Worm (Caenorhabditis elegans): ENCODE measurements around the gene C37C3.10.

ce11 chrV:7891230-7891629, 28.4 kb upstream of the C37C3.10 start, which contains the start of gene F40A3.1:
- no peak for TF ChIP-seq scrt-1 (GFP tag; IDR thresholded peaks at IDR 0.05)
- no peak for TF ChIP-seq tbx-11 (GFP tag; IDR thresholded peaks at IDR 0.05)
- TF ChIP-seq tbx-37 (GFP tag; conservative IDR thresholded peaks at IDR 0.05), result no peak
- no peak for TF ChIP-seq ceh-36 (tag; optimal IDR thresholded peaks at IDR 0.05)
- TF ChIP-seq ets-7 (tag; optimal IDR thresholded peaks at IDR 0.05), result no peak
- no peak for TF ChIP-seq ama-1 (optimal IDR thresholded peaks at IDR 0.05)
- no peak for TF ChIP-seq flt-1 (GFP tag; IDR thresholded peaks at IDR 0.05)
- no peak for TF ChIP-seq sea-1 (GFP tag; conservative IDR thresholded peaks at IDR 0.05)
- TF ChIP-seq tra-4 (tag; optimal IDR thresholded peaks at IDR 0.05), result no peak
- TF ChIP-seq hmg-4 (GFP tag; optimal IDR thresholded peaks at IDR 0.05), result no peak
- TF ChIP-seq F13C5.2 (tag; optimal IDR thresholded peaks at IDR 0.05), result no peak
- no peak for TF ChIP-seq hnd-1 (tag; optimal IDR thresholded peaks at IDR 0.05)
- TF ChIP-seq hmbx-1 (tag; optimal IDR thresholded peaks at IDR 0.05), result no peak
